Worm (Caenorhabditis elegans) whole organism, mixed stage, embryonic: ENCODE measurements around the gene rev-1.

Source experiments
- drap-1 ChIP-seq: fragments of 200-800 bp; sonication (Bioruptor generic); optimal IDR thresholded peaks from 3 replicates; lab custom pipeline; 2018; ENCODE audit warnings: mild to moderate bottlenecking, missing genetic modification characterization, missing compliant biosample characterization
- elt-1 ChIP-seq: sonication (generic microtip); optimal IDR thresholded peaks from 2 replicates; lab custom pipeline; 2017; ENCODE audit warnings: missing genetic modification characterization, mild to moderate bottlenecking, missing compliant biosample characterization, antibody characterized with exemption, moderate library complexity, borderline replicate concordance; ENCODE audit not compliant: insufficient read depth
- flh-1 ChIP-seq: fragments of 200-800 bp; sonication (Bioruptor generic); optimal IDR thresholded peaks from 2 replicates; lab custom pipeline; 2018; ENCODE audit warnings: mild to moderate bottlenecking, missing genetic modification characterization, moderate library complexity, missing compliant biosample characterization
- lsy-2 ChIP-seq: fragments of 150-350 bp; optimal IDR thresholded peaks from 2 replicates; lab custom pipeline; 2014; ENCODE audit warnings: missing biosample characterization, missing genetic modification characterization
- mep-1 ChIP-seq: fragments of 150-350 bp; optimal IDR thresholded peaks from 2 replicates; lab custom pipeline; 2017; ENCODE audit warnings: missing biosample characterization, missing genetic modification reagents, missing genetic modification characterization, inconsistent platforms
- mls-2 ChIP-seq: sonication (generic microtip); optimal IDR thresholded peaks from 2 replicates; lab custom pipeline; 2016; ENCODE audit warnings: mild to moderate bottlenecking, missing genetic modification characterization, moderate library complexity, missing compliant biosample characterization
- nhr-12 ChIP-seq: fragments of 150-350 bp; optimal IDR thresholded peaks from 2 replicates; lab custom pipeline; 2014; ENCODE audit warnings: missing biosample characterization, missing genetic modification characterization
- nhr-2 ChIP-seq: fragments of 150-350 bp; optimal IDR thresholded peaks from 2 replicates; lab custom pipeline; 2014; ENCODE audit warnings: missing biosample characterization, missing genetic modification characterization
- nhr-237 ChIP-seq: fragments of 150-350 bp; optimal IDR thresholded peaks from 2 replicates; lab custom pipeline; 2014; ENCODE audit warnings: missing biosample characterization, missing genetic modification characterization
- nhr-28 ChIP-seq: fragments of 150-350 bp; optimal IDR thresholded peaks from 2 replicates; lab custom pipeline; 2014; ENCODE audit warnings: missing biosample characterization, missing genetic modification characterization
- nhr-76 ChIP-seq: sonication (generic microtip); optimal IDR thresholded peaks from 2 replicates; lab custom pipeline; 2017; ENCODE audit warnings: missing biosample characterization, missing genetic modification characterization
- pha-4 ChIP-seq: fragments of 150-350 bp; optimal IDR thresholded peaks from 2 replicates; lab custom pipeline; 2018; ENCODE audit warnings: missing biosample characterization, missing genetic modification reagents, missing genetic modification characterization
- snpc-4 ChIP-seq: fragments of 150-350 bp; optimal IDR thresholded peaks from 2 replicates; lab custom pipeline; 2014; ENCODE audit warnings: missing biosample characterization, missing genetic modification characterization
- ztf-11 ChIP-seq: fragments of 150-350 bp; optimal IDR thresholded peaks from 2 replicates; lab custom pipeline; 2014; ENCODE audit warnings: missing biosample characterization, missing genetic modification characterization

ce11 chrII:7891869-7892615 is 8.4 kb upstream of the rev-1 start:
- TF ChIP-seq nhr-12 (tag; lab: Kevin White, UChicago) (no peak), nhr-2 (no peak), mls-2 (tag; lab: Kevin White, UChicago) (peak; percentile 1), snpc-4 (tag; lab: Kevin White, UChicago) (no peak), elt-1 (tag; lab: Kevin White, UChicago) (no peak), pha-4 (tag; lab: Kevin White, UChicago) (no peak), ztf-11 (no peak), mep-1 (tag; lab: Kevin White, UChicago) (no peak), drap-1 (GFP tag; lab: Kevin White, UChicago) (no peak), nhr-237 (tag; lab: Kevin White, UChicago) (no peak), lsy-2 (tag; lab: Kevin White, UChicago) (peak; percentile 5), flh-1 (GFP tag; lab: Kevin White, UChicago) (no peak), nhr-28 (tag; lab: Kevin White, UChicago) (no peak), nhr-76 (tag; lab: Kevin White, UChicago) (no peak)
